Worm (Caenorhabditis elegans) whole organism, L1 larva: Measurements from ENCODE around the gene btb-6.

Experiments used
- C04F5.9 ChIP-seq: sonication (generic microtip); optimal IDR thresholded peaks from 2 replicates; lab custom pipeline; 2016; ENCODE audit warnings: missing genetic modification characterization, missing compliant biosample characterization
- F16B12.6 ChIP-seq: fragments of 150-350 bp; optimal IDR thresholded peaks from 2 replicates; lab custom pipeline; 2014; ENCODE audit warnings: missing biosample characterization, missing genetic modification characterization
- aha-1 ChIP-seq: fragments of 150-350 bp; optimal IDR thresholded peaks from 2 replicates; lab custom pipeline; 2014; ENCODE audit warnings: missing biosample characterization, missing genetic modification characterization
- alr-1 ChIP-seq: fragments of 200-800 bp; sonication (Bioruptor generic); optimal IDR thresholded peaks from 2 replicates; lab custom pipeline; 2018; ENCODE audit warnings: borderline replicate concordance, mild to moderate bottlenecking, missing genetic modification characterization, missing compliant biosample characterization
- ceh-63 ChIP-seq: fragments of 200-800 bp; sonication (Bioruptor generic); optimal IDR thresholded peaks from 2 replicates; lab custom pipeline; 2018; ENCODE audit warnings: mild to moderate bottlenecking, missing genetic modification characterization, missing compliant biosample characterization
- ceh-8 ChIP-seq: fragments of 200-800 bp; sonication (Bioruptor generic); optimal IDR thresholded peaks from 2 replicates; lab custom pipeline; 2018; ENCODE audit warnings: mild to moderate bottlenecking, missing genetic modification characterization, moderate library complexity, missing compliant biosample characterization
- ceh-82 ChIP-seq, 3 experiments: fragments of 150-350 bp in 1 of 3; sonication (generic microtip) in 2 of 3; optimal IDR thresholded peaks; 2 replicates each; lab custom pipeline; 2014 to 2017; ENCODE audit warnings: missing biosample characterization in 3 of 3, missing genetic modification characterization in 3 of 3
- dpl-1 ChIP-seq, 3 experiments: fragments of 150-350 bp in 2 of 3; sonication (generic microtip) in 1 of 3; optimal IDR thresholded peaks; 2 replicates each; lab custom pipeline; 2014 to 2017; ENCODE audit warnings: missing biosample characterization in 3 of 3, missing genetic modification characterization in 3 of 3, missing genetic modification reagents in 3 of 3
- efl-3 ChIP-seq: fragments of 200-800 bp; sonication (Bioruptor generic); optimal IDR thresholded peaks from 2 replicates; lab custom pipeline; 2018; ENCODE audit warnings: mild to moderate bottlenecking, missing genetic modification characterization, missing compliant biosample characterization
- egl-13 ChIP-seq: sonication (generic microtip); optimal IDR thresholded peaks from 2 replicates; lab custom pipeline; 2016; ENCODE audit warnings: missing genotype, missing genetic modification reagents, missing genetic modification characterization, missing compliant biosample characterization
- elt-2 ChIP-seq: sonication (generic microtip); optimal IDR thresholded peaks from 2 replicates; lab custom pipeline; 2016; ENCODE audit warnings: missing genetic modification characterization, mild to moderate bottlenecking, inconsistent platforms, missing compliant biosample characterization, missing genetic modification reagents
- elt-3 ChIP-seq, 6 experiments: fragments of 150-350 bp in 1 of 6; sonication (generic microtip); optimal IDR thresholded peaks; 2 replicates each; lab custom pipeline; 2017 to 2018; ENCODE audit warnings: missing biosample characterization in 6 of 6, missing genetic modification characterization in 6 of 6, inconsistent platforms in 1 of 6
- ets-5 ChIP-seq: fragments of 200-800 bp; sonication (Bioruptor generic); IDR thresholded peaks from 2 replicates; pipeline ENCODE4 v1.3.6; 2022; ENCODE audit warnings: missing genetic modification characterization, missing compliant biosample characterization
- fkh-10 ChIP-seq: sonication (generic microtip); optimal IDR thresholded peaks from 2 replicates; lab custom pipeline; 2017; ENCODE audit warnings: missing biosample characterization, missing genetic modification reagents, missing genetic modification characterization
- fkh-4 ChIP-seq: sonication (generic microtip); optimal IDR thresholded peaks from 2 replicates; lab custom pipeline; 2016; ENCODE audit warnings: missing compliant biosample characterization, missing genetic modification characterization, borderline replicate concordance
- fos-1 ChIP-seq: fragments of 150-350 bp; optimal IDR thresholded peaks from 2 replicates; lab custom pipeline; 2014; ENCODE audit warnings: missing biosample characterization, missing genetic modification characterization
- grh-1 ChIP-seq: fragments of 200-800 bp; sonication (Bioruptor generic); IDR thresholded peaks from 2 replicates; pipeline ENCODE4 v1.3.6; 2022; ENCODE audit warnings: missing genetic modification reagents, missing genetic modification characterization, missing compliant biosample characterization
- hlh-4 ChIP-seq: sonication (generic microtip); optimal IDR thresholded peaks from 2 replicates; lab custom pipeline; 2016; ENCODE audit warnings: mild to moderate bottlenecking, missing genetic modification characterization, missing compliant biosample characterization
- lin-13 ChIP-seq: fragments of 150-350 bp; optimal IDR thresholded peaks from 2 replicates; lab custom pipeline; 2014; ENCODE audit warnings: missing biosample characterization, missing genetic modification reagents, missing genetic modification characterization
- lin-14 ChIP-seq: fragments of 200-800 bp; sonication (Bioruptor generic); optimal IDR thresholded peaks from 2 replicates; lab custom pipeline; 2018; ENCODE audit warnings: mild to moderate bottlenecking, missing genetic modification characterization, moderate library complexity, missing compliant biosample characterization
- lin-35 ChIP-seq, 2 experiments: fragments of 150-350 bp; optimal IDR thresholded peaks; 2 replicates each; lab custom pipeline; 2014; ENCODE audit warnings: missing biosample characterization in 2 of 2, missing genetic modification characterization in 2 of 2, missing genetic modification reagents in 2 of 2
- mdl-1 ChIP-seq, 2 experiments: fragments of 150-350 bp; optimal IDR thresholded peaks; 2 replicates each; lab custom pipeline; 2014 to 2017; ENCODE audit warnings: missing biosample characterization in 2 of 2, missing genetic modification characterization in 2 of 2, inconsistent platforms in 1 of 2
- mef-2 ChIP-seq: fragments of 150-350 bp; optimal IDR thresholded peaks from 2 replicates; lab custom pipeline; 2014; ENCODE audit warnings: missing biosample characterization, missing genetic modification characterization
- nhr-19 ChIP-seq: fragments of 200-800 bp; sonication (Bioruptor generic); conservative IDR thresholded peaks from 2 replicates; pipeline ENCODE4 v1.3.6; 2022; ENCODE audit warnings: missing genetic modification characterization, missing compliant biosample characterization
- nhr-20 ChIP-seq: sonication (generic microtip); optimal IDR thresholded peaks from 2 replicates; lab custom pipeline; 2016; ENCODE audit warnings: mild to moderate bottlenecking, missing genetic modification characterization, missing compliant biosample characterization
- nhr-237 ChIP-seq: fragments of 150-350 bp; optimal IDR thresholded peaks from 2 replicates; lab custom pipeline; 2014; ENCODE audit warnings: missing biosample characterization, missing genetic modification characterization
- nhr-28 ChIP-seq: fragments of 150-350 bp; optimal IDR thresholded peaks from 2 replicates; lab custom pipeline; 2014; ENCODE audit warnings: missing biosample characterization, missing genetic modification characterization
- nhr-71 ChIP-seq: sonication (generic microtip); optimal IDR thresholded peaks from 2 replicates; lab custom pipeline; 2016; ENCODE audit warnings: mild to moderate bottlenecking, missing genetic modification characterization, moderate library complexity, missing compliant biosample characterization
- nhr-90 ChIP-seq: sonication (generic microtip); optimal IDR thresholded peaks from 2 replicates; lab custom pipeline; 2016; ENCODE audit warnings: mild to moderate bottlenecking, missing genetic modification characterization, missing compliant biosample characterization; ENCODE audit not compliant: poor library complexity
- pag-3 ChIP-seq: sonication (generic microtip); optimal IDR thresholded peaks from 2 replicates; lab custom pipeline; 2017; ENCODE audit warnings: missing genetic modification characterization, mild to moderate bottlenecking, missing compliant biosample characterization, antibody characterized with exemption, borderline replicate concordance; ENCODE audit not compliant: insufficient read depth
- pqm-1 ChIP-seq: sonication (generic microtip); optimal IDR thresholded peaks from 3 replicates; lab custom pipeline; 2017; ENCODE audit warnings: missing biosample characterization, missing genetic modification characterization
- rnt-1 ChIP-seq: sonication (generic microtip); optimal IDR thresholded peaks from 2 replicates; lab custom pipeline; 2016; ENCODE audit warnings: mild to moderate bottlenecking, missing genetic modification characterization, moderate library complexity, missing compliant biosample characterization
- skn-1 ChIP-seq: fragments of 150-350 bp; optimal IDR thresholded peaks from 2 replicates; lab custom pipeline; 2014; ENCODE audit warnings: missing biosample characterization, missing genetic modification characterization
- snu-23 ChIP-seq: sonication (generic microtip); optimal IDR thresholded peaks from 2 replicates; lab custom pipeline; 2016; ENCODE audit warnings: missing genetic modification characterization, missing compliant biosample characterization
- swsn-7 ChIP-seq: sonication (generic microtip); optimal IDR thresholded peaks from 2 replicates; lab custom pipeline; 2016; ENCODE audit warnings: missing genetic modification characterization, missing compliant biosample characterization
- tbx-2 ChIP-seq: sonication (generic microtip); optimal IDR thresholded peaks from 2 replicates; lab custom pipeline; 2016; ENCODE audit warnings: missing genetic modification characterization, missing compliant biosample characterization
- tlp-1 ChIP-seq: fragments of 150-350 bp; optimal IDR thresholded peaks from 2 replicates; lab custom pipeline; 2014; ENCODE audit warnings: missing biosample characterization, missing genetic modification characterization
- unc-130 ChIP-seq: fragments of 150-350 bp; optimal IDR thresholded peaks from 2 replicates; lab custom pipeline; 2017; ENCODE audit warnings: missing biosample characterization, missing genetic modification characterization, inconsistent platforms
- unc-30 ChIP-seq: sonication (generic microtip); optimal IDR thresholded peaks from 2 replicates; lab custom pipeline; 2017; ENCODE audit warnings: missing biosample characterization, missing genetic modification characterization
- xbp-1 ChIP-seq: sonication (generic microtip); optimal IDR thresholded peaks from 2 replicates; lab custom pipeline; 2016; ENCODE audit warnings: missing genetic modification characterization, missing compliant biosample characterization
- ztf-4 ChIP-seq: fragments of 150-350 bp; optimal IDR thresholded peaks from 2 replicates; lab custom pipeline; 2014; ENCODE audit warnings: missing biosample characterization, missing genetic modification characterization

The btb-6 gene

ce11 chrII:1672673-1673072 is 42.4 kb upstream of the btb-6 start:
- TF ChIP-seq xbp-1 (tag; lab: Kevin White, UChicago) (no peak), pag-3 (no peak), ztf-4 (tag; lab: Kevin White, UChicago) (no peak), mdl-1 (tag; optimal IDR thresholded peaks at IDR 0.05; lab: Kevin White, UChicago) (no peak), unc-130 (no peak), tlp-1 (tag; lab: Kevin White, UChicago) (no peak), egl-13 (no peak), nhr-71 (tag; lab: Kevin White, UChicago) (no peak), nhr-19 (GFP tag; lab: Robert Waterston, UW) (no peak), fkh-4 (no peak), grh-1 (no peak), aha-1 (no peak), lin-13 (GFP tag; lab: Kevin White, UChicago) (no peak), pqm-1 (tag; lab: Kevin White, UChicago) (no peak), elt-2 (tag; lab: Kevin White, UChicago) (no peak), ceh-8 (GFP tag; lab: Kevin White, UChicago) (no peak), ets-5 (GFP tag; lab: Robert Waterston, UW) (no peak), nhr-90 (tag; lab: Kevin White, UChicago) (no peak), C04F5.9 (tag; lab: Kevin White, UChicago) (no peak), rnt-1 (tag; lab: Kevin White, UChicago) (no peak)

- TF ChIP-seq skn-1 = no peak
- no peak for TF ChIP-seq swsn-7 (tag; lab: Kevin White, UChicago)
- no peak for TF ChIP-seq lin-14 (GFP tag; lab: Kevin White, UChicago)
- TF ChIP-seq mef-2 (tag; lab: Kevin White, UChicago) = no peak
- TF ChIP-seq unc-130 = no peak
- TF ChIP-seq xbp-1 (tag; lab: Kevin White, UChicago) = no peak
- TF ChIP-seq ceh-63 (GFP tag; lab: Kevin White, UChicago) = no peak
- no peak for TF ChIP-seq tlp-1 (tag; lab: Kevin White, UChicago)
- TF ChIP-seq nhr-71 (tag; lab: Kevin White, UChicago) = no peak
- no peak for TF ChIP-seq efl-3 (GFP tag; lab: Kevin White, UChicago)
- TF ChIP-seq nhr-28 = no peak
- TF ChIP-seq nhr-20 (tag; lab: Kevin White, UChicago) = no peak
- TF ChIP-seq fos-1 = no peak
- no peak for TF ChIP-seq fkh-10 (GFP tag; lab: Kevin White, UChicago)
- TF ChIP-seq, all 84 proteins: peak for 0
Observed at ce11 chrII:1676088-1676487, 39.0 kb upstream of the btb-6 start, which contains the start of gene fbxb-17. TSS of gene fbxb-17 (plus strand) at chrII:1676388.

ce11 chrII:1679081-1679480 is 36.0 kb upstream of the btb-6 start, which contains the start of gene irld-36:
TSS of gene irld-36 (plus strand) at chrII:1679381.
- TF ChIP-seq hlh-4 (tag; lab: Kevin White, UChicago) = no peak
- no peak for TF ChIP-seq lin-35 (GFP tag; optimal IDR thresholded peaks at IDR 0.05; lab: Kevin White, UChicago)
- TF ChIP-seq xbp-1 (tag; lab: Kevin White, UChicago) = no peak
- TF ChIP-seq elt-3 (tag; optimal IDR thresholded peaks at IDR 0.05; lab: Kevin White, UChicago) = no peak
- no peak for TF ChIP-seq snu-23 (GFP tag; lab: Kevin White, UChicago)
- TF ChIP-seq dpl-1 (GFP tag; optimal IDR thresholded peaks at IDR 0.05; lab: Kevin White, UChicago) = no peak
- no peak for TF ChIP-seq tbx-2 (tag; lab: Kevin White, UChicago)
- no peak for TF ChIP-seq nhr-237
- no peak for TF ChIP-seq alr-1 (tag; lab: Kevin White, UChicago)
- no peak for TF ChIP-seq unc-30 (tag; lab: Kevin White, UChicago)
- no peak for TF ChIP-seq ztf-4 (tag; lab: Kevin White, UChicago)
- TF ChIP-seq F16B12.6 (tag; lab: Kevin White, UChicago) = no peak
- TF ChIP-seq ceh-82 (tag; optimal IDR thresholded peaks at IDR 0.05; lab: Kevin White, UChicago) = no peak
- TF ChIP-seq, all 84 proteins: peak for 0
